Fruit fly (Drosophila melanogaster): Measurements from ENCODE around the gene eRF1.

The eRF1 gene

DNA sequence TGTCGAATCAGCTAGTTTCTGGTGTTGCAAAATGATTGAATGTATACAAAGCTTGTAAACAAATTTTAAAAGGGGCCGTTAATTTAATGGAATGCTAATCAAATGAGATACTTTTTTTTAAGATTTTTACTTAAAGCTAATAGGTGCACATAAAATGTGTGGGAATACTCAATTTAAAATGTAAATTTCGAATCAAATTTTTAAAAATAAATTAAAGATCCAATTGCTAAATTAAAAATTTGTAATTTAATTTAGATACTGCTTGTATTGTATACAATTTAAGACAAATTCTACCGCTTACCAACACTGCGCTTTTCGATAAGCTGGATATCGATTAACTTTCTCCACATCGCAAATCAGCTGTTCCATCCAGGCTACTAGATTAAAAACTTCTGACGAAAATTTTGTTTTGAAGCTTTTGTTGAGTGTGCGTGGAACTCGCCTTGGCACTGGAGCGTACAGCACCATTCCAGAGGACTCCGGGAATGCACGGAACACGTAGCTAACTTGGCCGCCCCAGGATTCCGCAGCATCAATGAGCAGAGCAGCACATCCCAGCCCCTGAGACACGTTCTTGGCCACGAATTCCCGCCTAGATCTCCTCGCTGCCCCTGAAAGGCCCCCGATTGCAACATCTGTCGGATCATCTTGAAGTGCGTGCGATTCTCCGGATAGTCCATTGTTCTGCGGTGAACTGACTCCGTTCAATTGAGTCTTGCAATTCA, 36.1 kb downstream of the eRF1 start, which contains the start of the genes CG5498 and fbl (continued):
- TF ChIP-seq Adf1 (GFP tag; IDR thresholded peaks at IDR 0.05) (no peak), pnt (GFP tag; optimal IDR thresholded peaks at IDR 0.05) (no peak), CG12219 (GFP tag; optimal IDR thresholded peaks at IDR 0.05) (no peak), az2 (GFP tag; optimal IDR thresholded peaks at IDR 0.05) (peak; percentile 55), CG11085 (GFP tag; IDR thresholded peaks at IDR 0.05) (no peak), nerfin-1 (tag; optimal IDR thresholded peaks at IDR 0.05) (peak; percentile 32), emc (GFP tag; optimal IDR thresholded peaks at IDR 0.05) (no peak), CG13424 (tag; optimal IDR thresholded peaks at IDR 0.05) (peak; percentile 69), CG15696 (tag; optimal IDR thresholded peaks at IDR 0.05) (peak; percentile 61), CG15601 (tag; optimal IDR thresholded peaks at IDR 0.05) (peak; percentile 56), Dip2 (GFP tag; IDR thresholded peaks at IDR 0.05) (no peak), CG10209 (GFP tag; optimal IDR thresholded peaks at IDR 0.05) (peak; percentile 45), CG10321 (GFP tag; IDR thresholded peaks at IDR 0.05) (0 out of 2 replicates have a peak, but pooled peaks have one; percentile 13), Ravus (GFP tag; IDR thresholded peaks at IDR 0.05) (no peak), pum (GFP tag; optimal IDR thresholded peaks at IDR 0.05) (peak; percentile 14), CG18476 (GFP tag; optimal IDR thresholded peaks at IDR 0.05) (peak; percentile 56), Nf-YB (GFP tag; optimal IDR thresholded peaks at IDR 0.05) (no peak), Hey (tag; optimal IDR thresholded peaks at IDR 0.05) (no peak), CG12236 (GFP tag; optimal IDR thresholded peaks at IDR 0.05) (no peak), hbn (GFP tag; IDR thresholded peaks at IDR 0.05; ENCODE audit: partially characterized antibody) (peak; percentile 38; the same call in 1 of the 2 replicates), zfh2 (GFP tag; optimal IDR thresholded peaks at IDR 0.05) (peak; percentile 45), CG33557 (GFP tag; optimal IDR thresholded peaks at IDR 0.05) (peak; percentile 61), CG17568 (GFP tag; optimal IDR thresholded peaks at IDR 0.05) (no peak), Xbp1 (GFP tag; optimal IDR thresholded peaks at IDR 0.05) (peak; percentile 63), CG7786 (GFP tag; optimal IDR thresholded peaks at IDR 0.05) (peak; percentile 38), bigmax (GFP tag; optimal IDR thresholded peaks at IDR 0.05) (no peak), Dip3 (GFP tag; optimal IDR thresholded peaks at IDR 0.05) (peak; percentile 54), CG2129 (GFP tag; IDR thresholded peaks at IDR 0.05; ENCODE audit: partially characterized antibody) (no peak), CG2202 (tag; optimal IDR thresholded peaks at IDR 0.05) (peak; percentile 12), CG11093 (GFP tag; IDR thresholded peaks at IDR 0.05) (no peak), peb (GFP tag; IDR thresholded peaks at IDR 0.05) (no peak), Deaf1 (tag; optimal IDR thresholded peaks at IDR 0.05) (peak; percentile 45), Oli (tag; optimal IDR thresholded peaks at IDR 0.05) (peak; percentile 25), caup (GFP tag; optimal IDR thresholded peaks at IDR 0.05; ENCODE audit: severe bottlenecking) (peak; percentile 50), HmgZ (tag; optimal IDR thresholded peaks at IDR 0.05) (peak; percentile 71), Opbp (GFP tag; IDR thresholded peaks at IDR 0.05; ENCODE audit: partially characterized antibody) (no peak), CG4360 (GFP tag; IDR thresholded peaks at IDR 0.05) (no peak), en (GFP tag; optimal IDR thresholded peaks at IDR 0.05) (no peak), Trl (optimal IDR thresholded peaks at IDR 0.05) (no peak), Trl (GFP tag; optimal IDR thresholded peaks at IDR 0.05) (peak; percentile 59), CG14710 (tag; optimal IDR thresholded peaks at IDR 0.05) (peak; percentile 85), CG8089 (GFP tag; optimal IDR thresholded peaks at IDR 0.05) (no peak), pb (GFP tag; optimal IDR thresholded peaks at IDR 0.05) (no peak), CG13775 (GFP tag; optimal IDR thresholded peaks at IDR 0.05) (peak; percentile 75), amos (GFP tag; IDR thresholded peaks at IDR 0.05; ENCODE audit: partially characterized antibody) (no peak; the same call in 1 of the 2 replicates), CG3838 (GFP tag; optimal IDR thresholded peaks at IDR 0.05) (no peak), CG12299 (tag; optimal IDR thresholded peaks at IDR 0.05) (no peak), CG3281 (GFP tag; optimal IDR thresholded peaks at IDR 0.05) (peak; percentile 65), fd3F (GFP tag; optimal IDR thresholded peaks at IDR 0.05) (peak; percentile 37)

Measured in whole organism, embryonic.